Worm (Caenorhabditis elegans): ENCODE data around the gene tbx-2.

DNA sequence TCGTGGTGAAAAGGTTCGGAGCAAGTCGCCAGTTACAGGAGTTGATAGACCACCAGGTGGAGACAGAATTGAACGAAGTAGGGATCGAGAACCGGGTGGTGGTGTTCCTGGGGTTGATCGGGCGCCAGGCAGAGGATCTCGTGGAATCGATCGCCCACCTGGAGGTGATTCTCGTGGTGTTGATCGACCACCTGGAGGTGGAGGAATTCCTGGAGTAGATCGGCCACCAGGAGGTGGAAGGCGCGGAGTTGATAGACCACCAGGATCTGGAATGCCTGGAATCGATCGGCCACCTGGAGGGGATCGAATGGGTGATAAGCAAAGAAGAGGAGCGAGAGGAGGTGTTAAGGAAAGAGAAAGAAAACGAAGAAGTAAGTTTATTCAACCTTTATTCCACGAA, 30.6 kb downstream of the tbx-2 start:
- TF ChIP-seq pha-4 (tag; optimal IDR thresholded peaks at IDR 0.05): no peak
- TF ChIP-seq mep-1 (tag; optimal IDR thresholded peaks at IDR 0.05): no peak
- TF ChIP-seq lin-13 (tag; optimal IDR thresholded peaks at IDR 0.05): no peak
- no peak for TF ChIP-seq lsy-2 (tag; optimal IDR thresholded peaks at IDR 0.05)
- TF ChIP-seq unc-62 (GFP tag; optimal IDR thresholded peaks at IDR 0.05): no peak
- no peak for TF ChIP-seq lin-32 (GFP tag; optimal IDR thresholded peaks at IDR 0.05)
- TF ChIP-seq tbx-8 (GFP tag; optimal IDR thresholded peaks at IDR 0.05): no peak
- no peak for TF ChIP-seq ceh-83 (GFP tag; optimal IDR thresholded peaks at IDR 0.05)
- no peak for TF ChIP-seq nhr-237 (tag; optimal IDR thresholded peaks at IDR 0.05)
- TF ChIP-seq nhr-12 (tag; optimal IDR thresholded peaks at IDR 0.05): no peak
- no peak for TF ChIP-seq sptf-1 (tag; optimal IDR thresholded peaks at IDR 0.05)
- TF ChIP-seq cnd-1 (tag; optimal IDR thresholded peaks at IDR 0.05): no peak
- no peak for TF ChIP-seq elt-1 (tag; optimal IDR thresholded peaks at IDR 0.05; ENCODE audit: borderline replicate concordance, insufficient read depth)
- TF ChIP-seq unc-120 (tag; optimal IDR thresholded peaks at IDR 0.05; ENCODE audit: poor library complexity, severe bottlenecking): no peak
